Fruit fly (Drosophila melanogaster): ENCODE results near the gene Obp19b.

- TF ChIP-seq Ets21C (GFP tag; optimal IDR thresholded peaks at IDR 0.05) = no peak
- no peak for TF ChIP-seq CG11294 (GFP tag; IDR thresholded peaks at IDR 0.05)
- no peak for TF ChIP-seq CG16779 (tag; optimal IDR thresholded peaks at IDR 0.05)
Observed at dm6 chrX:20423747-20424165, 7.2 kb downstream of the Obp19b start, which contains the start of the genes Pp4-19C and cactin.
